Worm (Caenorhabditis elegans) whole organism, L1 larva: ENCODE results near the gene C05E4.12.

Experiments used
- C04F5.9 ChIP-seq: sonication (generic microtip); optimal IDR thresholded peaks from 2 replicates; lab custom pipeline; 2016; ENCODE audit warnings: missing genetic modification characterization, missing compliant biosample characterization
- C16A3.4 ChIP-seq: fragments of 150-350 bp; optimal IDR thresholded peaks from 2 replicates; lab custom pipeline; 2014; ENCODE audit warnings: missing biosample characterization, missing genetic modification characterization
- C34B4.2 ChIP-seq: sonication (generic microtip); optimal IDR thresholded peaks from 2 replicates; lab custom pipeline; 2017; ENCODE audit warnings: mild to moderate bottlenecking, missing genetic modification characterization, missing compliant biosample characterization
- Y116A8C.19 ChIP-seq: sonication (generic microtip); optimal IDR thresholded peaks from 2 replicates; lab custom pipeline; 2016; ENCODE audit warnings: missing compliant biosample characterization, missing genetic modification characterization, borderline replicate concordance
- aha-1 ChIP-seq: fragments of 150-350 bp; optimal IDR thresholded peaks from 2 replicates; lab custom pipeline; 2014; ENCODE audit warnings: missing biosample characterization, missing genetic modification characterization
- aly-2 ChIP-seq: fragments of 150-350 bp; optimal IDR thresholded peaks from 2 replicates; lab custom pipeline; 2014; ENCODE audit warnings: missing biosample characterization, missing genetic modification characterization
- ama-1 ChIP-seq: fragments of 150-350 bp; optimal IDR thresholded peaks from 2 replicates; lab custom pipeline; 2014
- blmp-1 ChIP-seq: fragments of 150-350 bp; optimal IDR thresholded peaks from 2 replicates; lab custom pipeline; 2014; ENCODE audit warnings: missing biosample characterization, missing genetic modification characterization
- ceh-90 ChIP-seq: sonication (generic microtip); optimal IDR thresholded peaks from 2 replicates; lab custom pipeline; 2016; ENCODE audit warnings: missing genetic modification characterization, missing compliant biosample characterization
- dpl-1 ChIP-seq, 3 experiments: fragments of 150-350 bp in 2 of 3; sonication (generic microtip) in 1 of 3; optimal IDR thresholded peaks; 2 replicates each; lab custom pipeline; 2014 to 2017; ENCODE audit warnings: missing biosample characterization in 3 of 3, missing genetic modification characterization in 3 of 3, missing genetic modification reagents in 3 of 3
- efl-1 ChIP-seq, 4 experiments: fragments of 150-350 bp; optimal IDR thresholded peaks in 3 of 4; peaks in 1 of 4; 1 replicate in 1 of 4; 2 replicates in 3 of 4; lab custom pipeline; 2014; ENCODE audit warnings: missing biosample characterization in 2 of 4, missing genetic modification characterization in 2 of 4, missing genetic modification reagents in 2 of 4
- efl-3 ChIP-seq: fragments of 200-800 bp; sonication (Bioruptor generic); optimal IDR thresholded peaks from 2 replicates; lab custom pipeline; 2018; ENCODE audit warnings: mild to moderate bottlenecking, missing genetic modification characterization, missing compliant biosample characterization
- elt-2 ChIP-seq: sonication (generic microtip); optimal IDR thresholded peaks from 2 replicates; lab custom pipeline; 2016; ENCODE audit warnings: missing genetic modification characterization, mild to moderate bottlenecking, inconsistent platforms, missing compliant biosample characterization, missing genetic modification reagents
- elt-3 ChIP-seq, 6 experiments: fragments of 150-350 bp in 1 of 6; sonication (generic microtip); optimal IDR thresholded peaks; 2 replicates each; lab custom pipeline; 2017 to 2018; ENCODE audit warnings: missing biosample characterization in 6 of 6, missing genetic modification characterization in 6 of 6, inconsistent platforms in 1 of 6
- fkh-10 ChIP-seq: sonication (generic microtip); optimal IDR thresholded peaks from 2 replicates; lab custom pipeline; 2017; ENCODE audit warnings: missing biosample characterization, missing genetic modification reagents, missing genetic modification characterization
- fkh-8 ChIP-seq: sonication (generic microtip); optimal IDR thresholded peaks from 2 replicates; lab custom pipeline; 2016; ENCODE audit warnings: mild to moderate bottlenecking, missing genetic modification characterization, missing compliant biosample characterization
- grh-1 ChIP-seq: fragments of 200-800 bp; sonication (Bioruptor generic); IDR thresholded peaks from 2 replicates; pipeline ENCODE4 v1.3.6; 2022; ENCODE audit warnings: missing genetic modification reagents, missing genetic modification characterization, missing compliant biosample characterization
- hpl-2 ChIP-seq: fragments of 150-350 bp; optimal IDR thresholded peaks from 2 replicates; lab custom pipeline; 2014; ENCODE audit warnings: missing biosample characterization, missing genetic modification reagents, missing genetic modification characterization
- irx-1 ChIP-seq: sonication (generic microtip); optimal IDR thresholded peaks from 2 replicates; lab custom pipeline; 2016; ENCODE audit warnings: missing genetic modification characterization, missing compliant biosample characterization
- jun-1 ChIP-seq: fragments of 150-350 bp; optimal IDR thresholded peaks from 2 replicates; lab custom pipeline; 2014; ENCODE audit warnings: missing biosample characterization, missing genetic modification reagents, missing genetic modification characterization
- lin-14 ChIP-seq: fragments of 200-800 bp; sonication (Bioruptor generic); optimal IDR thresholded peaks from 2 replicates; lab custom pipeline; 2018; ENCODE audit warnings: mild to moderate bottlenecking, missing genetic modification characterization, moderate library complexity, missing compliant biosample characterization
- lin-15B ChIP-seq: fragments of 150-350 bp; sonication (generic microtip); optimal IDR thresholded peaks from 3 replicates; lab custom pipeline; 2014; ENCODE audit warnings: missing biosample characterization, missing genetic modification characterization
- lin-35 ChIP-seq, 2 experiments: fragments of 150-350 bp; optimal IDR thresholded peaks; 2 replicates each; lab custom pipeline; 2014; ENCODE audit warnings: missing biosample characterization in 2 of 2, missing genetic modification characterization in 2 of 2, missing genetic modification reagents in 2 of 2
- lin-39 ChIP-seq: fragments of 150-350 bp; optimal IDR thresholded peaks from 2 replicates; lab custom pipeline; 2014; ENCODE audit warnings: missing biosample characterization, missing genetic modification reagents, missing genetic modification characterization
- lir-3 ChIP-seq: sonication (generic microtip); optimal IDR thresholded peaks from 2 replicates; lab custom pipeline; 2016; ENCODE audit warnings: mild to moderate bottlenecking, missing genetic modification characterization, moderate library complexity, missing compliant biosample characterization; ENCODE audit not compliant: poor library complexity
- lsy-2 ChIP-seq, 2 experiments: fragments of 150-350 bp; optimal IDR thresholded peaks; 2 replicates each; lab custom pipeline; 2014; ENCODE audit warnings: missing biosample characterization in 2 of 2, missing genetic modification characterization in 2 of 2
- mab-9 ChIP-seq: fragments of 200-800 bp; sonication (Bioruptor generic); IDR thresholded peaks from 2 replicates; pipeline ENCODE4 v1.3.6; 2022; ENCODE audit warnings: missing genetic modification reagents, missing genetic modification characterization, missing compliant biosample characterization
- mdl-1 ChIP-seq, 2 experiments: fragments of 150-350 bp; optimal IDR thresholded peaks; 2 replicates each; lab custom pipeline; 2014 to 2017; ENCODE audit warnings: missing biosample characterization in 2 of 2, missing genetic modification characterization in 2 of 2, inconsistent platforms in 1 of 2
- mef-2 ChIP-seq: fragments of 150-350 bp; optimal IDR thresholded peaks from 2 replicates; lab custom pipeline; 2014; ENCODE audit warnings: missing biosample characterization, missing genetic modification characterization
- mep-1 ChIP-seq: fragments of 150-350 bp; optimal IDR thresholded peaks from 2 replicates; lab custom pipeline; 2014; ENCODE audit warnings: missing biosample characterization, missing genetic modification characterization
- nhr-19 ChIP-seq: fragments of 200-800 bp; sonication (Bioruptor generic); conservative IDR thresholded peaks from 2 replicates; pipeline ENCODE4 v1.3.6; 2022; ENCODE audit warnings: missing genetic modification characterization, missing compliant biosample characterization
- nhr-20 ChIP-seq: sonication (generic microtip); optimal IDR thresholded peaks from 2 replicates; lab custom pipeline; 2016; ENCODE audit warnings: mild to moderate bottlenecking, missing genetic modification characterization, missing compliant biosample characterization
- nhr-47 ChIP-seq: sonication (generic microtip); optimal IDR thresholded peaks from 2 replicates; lab custom pipeline; 2016; ENCODE audit warnings: mild to moderate bottlenecking, missing genetic modification characterization, moderate library complexity, missing compliant biosample characterization
- nhr-71 ChIP-seq: sonication (generic microtip); optimal IDR thresholded peaks from 2 replicates; lab custom pipeline; 2016; ENCODE audit warnings: mild to moderate bottlenecking, missing genetic modification characterization, moderate library complexity, missing compliant biosample characterization
- nhr-77 ChIP-seq: fragments of 150-350 bp; optimal IDR thresholded peaks from 2 replicates; lab custom pipeline; 2014; ENCODE audit warnings: missing biosample characterization, missing genetic modification characterization
- nhr-85 ChIP-seq: sonication (generic microtip); peaks from one replicate; lab custom pipeline; 2016; ENCODE audit warnings: missing genetic modification characterization, inconsistent platforms, missing compliant biosample characterization
- nhr-90 ChIP-seq: sonication (generic microtip); optimal IDR thresholded peaks from 2 replicates; lab custom pipeline; 2016; ENCODE audit warnings: mild to moderate bottlenecking, missing genetic modification characterization, missing compliant biosample characterization; ENCODE audit not compliant: poor library complexity
- rnt-1 ChIP-seq: sonication (generic microtip); optimal IDR thresholded peaks from 2 replicates; lab custom pipeline; 2016; ENCODE audit warnings: mild to moderate bottlenecking, missing genetic modification characterization, moderate library complexity, missing compliant biosample characterization
- snu-23 ChIP-seq: sonication (generic microtip); optimal IDR thresholded peaks from 2 replicates; lab custom pipeline; 2016; ENCODE audit warnings: missing genetic modification characterization, missing compliant biosample characterization
- sox-4 ChIP-seq: sonication (generic microtip); optimal IDR thresholded peaks from 2 replicates; lab custom pipeline; 2016; ENCODE audit warnings: missing genetic modification characterization, missing compliant biosample characterization
- sup-37 ChIP-seq: fragments of 200-800 bp; sonication (Bioruptor generic); optimal IDR thresholded peaks from 2 replicates; lab custom pipeline; 2018; ENCODE audit warnings: mild to moderate bottlenecking, missing genetic modification characterization, missing compliant biosample characterization
- swsn-7 ChIP-seq: sonication (generic microtip); optimal IDR thresholded peaks from 2 replicates; lab custom pipeline; 2016; ENCODE audit warnings: missing genetic modification characterization, missing compliant biosample characterization
- tbx-2 ChIP-seq: sonication (generic microtip); optimal IDR thresholded peaks from 2 replicates; lab custom pipeline; 2016; ENCODE audit warnings: missing genetic modification characterization, missing compliant biosample characterization
- tlp-1 ChIP-seq: fragments of 150-350 bp; optimal IDR thresholded peaks from 2 replicates; lab custom pipeline; 2014; ENCODE audit warnings: missing biosample characterization, missing genetic modification characterization
- unc-130 ChIP-seq: fragments of 150-350 bp; optimal IDR thresholded peaks from 2 replicates; lab custom pipeline; 2017; ENCODE audit warnings: missing biosample characterization, missing genetic modification characterization, inconsistent platforms
- unc-62 ChIP-seq: fragments of 150-350 bp; optimal IDR thresholded peaks from 2 replicates; lab custom pipeline; 2014; ENCODE audit warnings: missing biosample characterization, missing genetic modification reagents, missing genetic modification characterization
- unc-98 ChIP-seq: fragments of 200-800 bp; sonication (Bioruptor generic); IDR thresholded peaks from 2 replicates; pipeline ENCODE4 v1.3.6; 2022; ENCODE audit warnings: missing genetic modification characterization, missing compliant biosample characterization
- vab-15 ChIP-seq: sonication (generic microtip); optimal IDR thresholded peaks from 2 replicates; lab custom pipeline; 2017; ENCODE audit warnings: missing genotype, mild to moderate bottlenecking, missing genetic modification characterization, missing compliant biosample characterization
- xbp-1 ChIP-seq: sonication (generic microtip); optimal IDR thresholded peaks from 2 replicates; lab custom pipeline; 2016; ENCODE audit warnings: missing genetic modification characterization, missing compliant biosample characterization
- zag-1 ChIP-seq: fragments of 150-350 bp; optimal IDR thresholded peaks from 2 replicates; lab custom pipeline; 2014; ENCODE audit warnings: missing biosample characterization, missing genetic modification characterization
- ztf-11 ChIP-seq, 2 experiments: sonication (generic microtip); optimal IDR thresholded peaks; 2 replicates each; lab custom pipeline; 2016 to 2017; ENCODE audit warnings: missing genetic modification characterization in 2 of 2, missing biosample characterization in 1 of 2, missing compliant biosample characterization in 1 of 2
- ztf-4 ChIP-seq: fragments of 150-350 bp; optimal IDR thresholded peaks from 2 replicates; lab custom pipeline; 2014; ENCODE audit warnings: missing biosample characterization, missing genetic modification characterization

Gene C05E4.12

ce11 chrV:730216-730615 is 31.6 kb downstream of the C05E4.12 start:
- no peak for TF ChIP-seq lin-39
- peak; percentile 59 for TF ChIP-seq ztf-4 (tag; lab: Kevin White, UChicago)
- TF ChIP-seq mef-2 (tag; lab: Kevin White, UChicago) = no peak
- TF ChIP-seq nhr-85 (tag; lab: Kevin White, UChicago) = peak; percentile 71
- no peak for TF ChIP-seq efl-3 (GFP tag; lab: Kevin White, UChicago)
- peak in 1 of 2 experiments; percentile 6 for TF ChIP-seq efl-1 (optimal IDR thresholded peaks at IDR 0.05; lab: Kevin White, UChicago)
- no peak for TF ChIP-seq efl-1 (GFP tag; optimal IDR thresholded peaks at IDR 0.05 in 1 of 2; lab: Kevin White, UChicago)
- TF ChIP-seq elt-2 (tag; lab: Kevin White, UChicago) = peak; percentile 90
- TF ChIP-seq fkh-8 = no peak
- TF ChIP-seq unc-62 (GFP tag; lab: Kevin White, UChicago) = no peak
- no peak for TF ChIP-seq unc-130
- TF ChIP-seq tbx-2 (tag; lab: Kevin White, UChicago) = peak; percentile 63
- TF ChIP-seq lir-3 (tag; lab: Kevin White, UChicago) = peak; percentile 61
- TF ChIP-seq zag-1 (tag; lab: Kevin White, UChicago) = no peak
- no peak for TF ChIP-seq dpl-1 (GFP tag; optimal IDR thresholded peaks at IDR 0.05; lab: Kevin White, UChicago)
- TF ChIP-seq ama-1 (lab: Kevin White, UChicago) = peak; percentile 43
- peak; percentile 37 for TF ChIP-seq C04F5.9 (tag; lab: Kevin White, UChicago)
- TF ChIP-seq C16A3.4 (tag; lab: Kevin White, UChicago) = peak; percentile 49
- TF ChIP-seq mep-1 (tag; lab: Kevin White, UChicago) = peak; percentile 40
- TF ChIP-seq nhr-77 (tag; lab: Kevin White, UChicago) = no peak
- no peak for TF ChIP-seq fkh-10 (GFP tag; lab: Kevin White, UChicago)
- peak; percentile 49 for TF ChIP-seq nhr-47 (tag; lab: Kevin White, UChicago)
- TF ChIP-seq hpl-2 (GFP tag; lab: Kevin White, UChicago) = no peak
- TF ChIP-seq swsn-7 (tag; lab: Kevin White, UChicago) = peak; percentile 0
- no peak for TF ChIP-seq C34B4.2
- TF ChIP-seq tlp-1 (tag; lab: Kevin White, UChicago) = no peak
- no peak for TF ChIP-seq lin-15B (tag; lab: Kevin White, UChicago)
- no peak for TF ChIP-seq unc-98 (GFP tag; lab: Robert Waterston, UW)
- TF ChIP-seq elt-3 (tag; optimal IDR thresholded peaks at IDR 0.05; lab: Kevin White, UChicago) = peak in 2 of 6 experiments; percentile 45 to 48
- TF ChIP-seq aha-1 = no peak
- peak; percentile 88 for TF ChIP-seq nhr-71
- no peak for TF ChIP-seq Y116A8C.19 (tag; lab: Kevin White, UChicago)
- TF ChIP-seq vab-15 = no peak
- TF ChIP-seq blmp-1 (tag; lab: Kevin White, UChicago) = peak; percentile 13
- TF ChIP-seq sox-4 (tag; lab: Kevin White, UChicago) = no peak
- TF ChIP-seq lin-35 (GFP tag; optimal IDR thresholded peaks at IDR 0.05; lab: Kevin White, UChicago) = peak in 1 of 2 experiments; percentile 77
- peak; percentile 5 for TF ChIP-seq xbp-1 (tag; lab: Kevin White, UChicago)
- TF ChIP-seq nhr-90 (tag; lab: Kevin White, UChicago) = peak; percentile 74
- no peak for TF ChIP-seq ceh-90 (tag; lab: Kevin White, UChicago)
- no peak for TF ChIP-seq irx-1 (tag; lab: Kevin White, UChicago)
- TF ChIP-seq nhr-19 (GFP tag; lab: Robert Waterston, UW) = peak; percentile 94
- TF ChIP-seq mab-9 (GFP tag; lab: Robert Waterston, UW) = no peak
- peak; percentile 71 for TF ChIP-seq lin-14 (GFP tag; lab: Kevin White, UChicago)
- peak; percentile 26 to 34 for TF ChIP-seq lsy-2 (tag; optimal IDR thresholded peaks at IDR 0.05; lab: Kevin White, UChicago)
- TF ChIP-seq sup-37 = peak; percentile 77
- TF ChIP-seq mdl-1 (tag; optimal IDR thresholded peaks at IDR 0.05; lab: Kevin White, UChicago) = peak in 1 of 2 experiments; percentile 73
- peak; percentile 44 for TF ChIP-seq rnt-1
- TF ChIP-seq jun-1 (tag; lab: Kevin White, UChicago) = no peak
- no peak for TF ChIP-seq aly-2 (tag; lab: Kevin White, UChicago)
- peak; percentile 75 for TF ChIP-seq nhr-20 (tag; lab: Kevin White, UChicago)
- TF ChIP-seq snu-23 (GFP tag; lab: Kevin White, UChicago) = peak; percentile 64
- TF ChIP-seq grh-1 = peak; percentile 56; the same call in 1 of the 2 replicates
- TF ChIP-seq ztf-11 (tag; optimal IDR thresholded peaks at IDR 0.05; lab: Kevin White, UChicago) = peak in 1 of 2 experiments; percentile 32
